Fruit fly (Drosophila melanogaster): ENCODE results near the gene CG42300.

The CG42300 gene

dm6 chrX:15554256-15554678 is 1.6 kb downstream of the CG42300 start, which contains the start of gene Ac13E (continued):
- TF ChIP-seq bbx (GFP tag; IDR thresholded peaks at IDR 0.05; ENCODE audit: partially characterized antibody) (peak; percentile 15; the same call in 1 of the 2 replicates), jumu (GFP tag; optimal IDR thresholded peaks at IDR 0.05) (peak; percentile 80), br (optimal IDR thresholded peaks at IDR 0.05) (no peak), CG12155 (GFP tag; optimal IDR thresholded peaks at IDR 0.05) (peak; percentile 76), CG12299 (tag; optimal IDR thresholded peaks at IDR 0.05) (peak; percentile 86), CG17328 (GFP tag; IDR thresholded peaks at IDR 0.05) (peak; percentile 75), CG1233 (GFP tag; optimal IDR thresholded peaks at IDR 0.05) (peak; percentile 89), Lpt (GFP tag; optimal IDR thresholded peaks at IDR 0.05) (no peak), ewg (GFP tag; optimal IDR thresholded peaks at IDR 0.05) (peak; percentile 76), tap (tag; optimal IDR thresholded peaks at IDR 0.05) (peak; percentile 79), Asciz (GFP tag; optimal IDR thresholded peaks at IDR 0.05) (peak; percentile 69), CG30403 (GFP tag; optimal IDR thresholded peaks at IDR 0.05) (peak; percentile 93), dmrt11E (tag; optimal IDR thresholded peaks at IDR 0.05) (peak; percentile 89), gem (tag; optimal IDR thresholded peaks at IDR 0.05) (peak; percentile 94), CG17186 (GFP tag; optimal IDR thresholded peaks at IDR 0.05) (peak; percentile 81), nom (GFP tag; optimal IDR thresholded peaks at IDR 0.05) (peak; percentile 85), dpn (GFP tag; optimal IDR thresholded peaks at IDR 0.05) (peak; percentile 80 to 91), bowl (GFP tag; IDR thresholded peaks at IDR 0.05) (peak; percentile 56; the same call in 1 of the 2 replicates), HLH4C (GFP tag; IDR thresholded peaks at IDR 0.05; ENCODE audit: partially characterized antibody) (peak; percentile 51; the same call in 2 of the 3 replicates), CG15011 (GFP tag; optimal IDR thresholded peaks at IDR 0.05) (peak; percentile 79), HmgD (GFP tag; optimal IDR thresholded peaks at IDR 0.05) (no peak), Xbp1 (GFP tag; optimal IDR thresholded peaks at IDR 0.05) (peak; percentile 89), ara (GFP tag; IDR thresholded peaks at IDR 0.05) (peak; percentile 84), danr (GFP tag; IDR thresholded peaks at IDR 0.05) (peak; percentile 78), ems (GFP tag; optimal IDR thresholded peaks at IDR 0.05) (peak; percentile 91), tgo (GFP tag; IDR thresholded peaks at IDR 0.05) (peak; percentile 90), zfh1 (GFP tag; IDR thresholded peaks at IDR 0.05) (peak; percentile 87), Bdp1 (GFP tag; optimal IDR thresholded peaks at IDR 0.05) (peak; percentile 71), CG31365 (tag; optimal IDR thresholded peaks at IDR 0.05) (peak; percentile 70), en (GFP tag; optimal IDR thresholded peaks at IDR 0.05) (peak; percentile 10), Opbp (GFP tag; IDR thresholded peaks at IDR 0.05; ENCODE audit: partially characterized antibody) (peak; percentile 32; the same call in 1 of the 3 replicates), CG30431 (GFP tag; optimal IDR thresholded peaks at IDR 0.05) (peak; percentile 79), trh (GFP tag; optimal IDR thresholded peaks at IDR 0.05) (peak; percentile 71), CG5953 (GFP tag; IDR thresholded peaks at IDR 0.05) (peak; percentile 54; the same call in 1 of the 2 replicates), CG18764 (GFP tag; optimal IDR thresholded peaks at IDR 0.05) (peak; percentile 82), ssp (GFP tag; IDR thresholded peaks at IDR 0.05) (peak; percentile 67), TFAM (GFP tag; optimal IDR thresholded peaks at IDR 0.05) (peak; percentile 69), nau (GFP tag; optimal IDR thresholded peaks at IDR 0.05) (peak; percentile 92), CG10366 (GFP tag; IDR thresholded peaks at IDR 0.05) (peak; percentile 82), CG6813 (GFP tag; optimal IDR thresholded peaks at IDR 0.05) (peak; percentile 88), croc (GFP tag; conservative IDR thresholded peaks at IDR 0.05) (peak; percentile 88), unpg (GFP tag; optimal IDR thresholded peaks at IDR 0.05) (peak; percentile 92), B-H1 (GFP tag; IDR thresholded peaks at IDR 0.05) (peak; percentile 70), CG11093 (GFP tag; IDR thresholded peaks at IDR 0.05) (peak; percentile 83), gro (GFP tag; optimal IDR thresholded peaks at IDR 0.05) (peak; percentile 83), wdn (GFP tag; IDR thresholded peaks at IDR 0.05) (peak; percentile 77), otp (GFP tag; IDR thresholded peaks at IDR 0.05) (peak; percentile 78; the same call in 2 of the 3 replicates), ab (GFP tag; optimal IDR thresholded peaks at IDR 0.05) (peak; percentile 7), Lim3 (GFP tag; IDR thresholded peaks at IDR 0.05) (peak; percentile 37; the same call in 1 of the 2 replicates), CG7556 (GFP tag; optimal IDR thresholded peaks at IDR 0.05) (peak; percentile 94), odd (GFP tag; optimal IDR thresholded peaks at IDR 0.05) (peak; percentile 86)

Measured in whole organism, embryonic.